Worm (Caenorhabditis elegans) whole organism, L4 larva: ENCODE measurements around the gene D1086.12.

Experiments used
- F44E2.7 ChIP-seq: fragments of 200-800 bp; sonication (Bioruptor generic); IDR thresholded peaks from 2 replicates; pipeline ENCODE4 v2.1.2; 2022; ENCODE audit warnings: missing genetic modification characterization, missing compliant biosample characterization
- F49E8.2 ChIP-seq: sonication (generic microtip); optimal IDR thresholded peaks from 2 replicates; lab custom pipeline; 2016; ENCODE audit warnings: missing compliant biosample characterization, mild to moderate bottlenecking, missing genetic modification characterization, borderline replicate concordance
- Y5F2A.4 ChIP-seq: fragments of 200-800 bp; sonication (Bioruptor generic); optimal IDR thresholded peaks from 2 replicates; lab custom pipeline; 2018; ENCODE audit warnings: mild to moderate bottlenecking, missing genetic modification characterization, missing compliant biosample characterization
- ZK337.2 ChIP-seq: fragments of 200-800 bp; sonication (Bioruptor generic); IDR thresholded peaks from 2 replicates; pipeline ENCODE4 v1.3.6; 2022; ENCODE audit warnings: missing genetic modification reagents, missing genetic modification characterization, missing compliant biosample characterization
- aha-1 ChIP-seq: fragments of 150-350 bp; peaks from one replicate; lab custom pipeline; 2014; ENCODE audit warnings: missing biosample characterization, missing genetic modification characterization
- aly-2 ChIP-seq: sonication (generic microtip); optimal IDR thresholded peaks from 2 replicates; lab custom pipeline; 2018; ENCODE audit warnings: missing biosample characterization, missing genetic modification characterization
- arid-1 ChIP-seq: fragments of 200-800 bp; sonication (Bioruptor generic); conservative IDR thresholded peaks from 2 replicates; pipeline ENCODE4 v1.3.6; 2022; ENCODE audit warnings: missing genetic modification reagents, missing genetic modification characterization, missing compliant biosample characterization
- attf-4 ChIP-seq: sonication (generic microtip); optimal IDR thresholded peaks from 3 replicates; lab custom pipeline; 2017; ENCODE audit warnings: missing biosample characterization, missing genetic modification characterization
- ceh-44 ChIP-seq: fragments of 200-800 bp; sonication (Bioruptor generic); IDR thresholded peaks from 2 replicates; pipeline ENCODE4 v1.3.6; 2022; ENCODE audit warnings: missing genetic modification reagents, missing genetic modification characterization, missing compliant biosample characterization
- ces-1 ChIP-seq: fragments of 150-350 bp; sonication (generic microtip); optimal IDR thresholded peaks from 4 replicates; lab custom pipeline; 2014; ENCODE audit warnings: missing biosample characterization, missing genetic modification reagents, missing genetic modification characterization
- cey-2 ChIP-seq: sonication (generic microtip); optimal IDR thresholded peaks from 3 replicates; lab custom pipeline; 2017; ENCODE audit warnings: missing genetic modification characterization, mild to moderate bottlenecking, missing compliant biosample characterization, antibody characterized with exemption, borderline replicate concordance; ENCODE audit not compliant: insufficient read depth
- daf-12 ChIP-seq: fragments of 150-350 bp; optimal IDR thresholded peaks from 2 replicates; lab custom pipeline; 2014; ENCODE audit warnings: missing biosample characterization, missing genetic modification reagents, missing genetic modification characterization
- duxl-1 ChIP-seq: sonication (generic microtip); optimal IDR thresholded peaks from 2 replicates; lab custom pipeline; 2016; ENCODE audit warnings: mild to moderate bottlenecking, missing genetic modification characterization, moderate library complexity, missing compliant biosample characterization; ENCODE audit not compliant: poor library complexity
- hlh-11 ChIP-seq: fragments of 200-800 bp; sonication (Bioruptor generic); optimal IDR thresholded peaks from 2 replicates; lab custom pipeline; 2018; ENCODE audit warnings: mild to moderate bottlenecking, missing genetic modification characterization, missing compliant biosample characterization
- hlh-30 ChIP-seq: sonication (generic microtip); optimal IDR thresholded peaks from 2 replicates; lab custom pipeline; 2017; ENCODE audit warnings: antibody characterized with exemption, mild to moderate bottlenecking, missing genetic modification characterization, missing compliant biosample characterization; ENCODE audit not compliant: insufficient read depth
- jun-1 ChIP-seq: fragments of 150-350 bp; optimal IDR thresholded peaks from 2 replicates; lab custom pipeline; 2014; ENCODE audit warnings: missing biosample characterization, missing genetic modification reagents, missing genetic modification characterization
- lim-7 ChIP-seq: fragments of 200-800 bp; sonication (Bioruptor generic); IDR thresholded peaks from 2 replicates; pipeline ENCODE4 v1.3.6; 2022; ENCODE audit warnings: missing genetic modification characterization, missing compliant biosample characterization
- lin-1 ChIP-seq: fragments of 200-800 bp; sonication (Bioruptor generic); IDR thresholded peaks from 2 replicates; pipeline ENCODE4 v1.3.6; 2022; ENCODE audit warnings: missing genetic modification reagents, missing genetic modification characterization, missing compliant biosample characterization
- lin-38 ChIP-seq: fragments of 200-800 bp; sonication (Bioruptor generic); IDR thresholded peaks from 2 replicates; pipeline ENCODE4 v1.3.6; 2022; ENCODE audit warnings: missing genetic modification reagents, missing genetic modification characterization, missing compliant biosample characterization
- lir-3 ChIP-seq: sonication (generic microtip); optimal IDR thresholded peaks from 2 replicates; lab custom pipeline; 2016; ENCODE audit warnings: mild to moderate bottlenecking, missing genetic modification characterization, missing compliant biosample characterization
- mep-1 ChIP-seq: fragments of 150-350 bp; sonication (generic microtip); optimal IDR thresholded peaks from 3 replicates; lab custom pipeline; 2014; ENCODE audit warnings: missing biosample characterization, missing genetic modification characterization
- mxl-3 ChIP-seq: fragments of 200-800 bp; sonication (Bioruptor generic); optimal IDR thresholded peaks from 2 replicates; lab custom pipeline; 2018; ENCODE audit warnings: mild to moderate bottlenecking, missing genetic modification characterization, missing compliant biosample characterization
- nhr-10 ChIP-seq: fragments of 150-350 bp; optimal IDR thresholded peaks from 2 replicates; lab custom pipeline; 2014; ENCODE audit warnings: missing biosample characterization, missing genetic modification characterization
- nhr-11 ChIP-seq: fragments of 150-350 bp; optimal IDR thresholded peaks from 2 replicates; lab custom pipeline; 2014; ENCODE audit warnings: missing biosample characterization, missing genetic modification characterization
- nhr-41 ChIP-seq: fragments of 200-800 bp; sonication (Bioruptor generic); IDR thresholded peaks from 2 replicates; pipeline ENCODE4 v1.3.6; 2022; ENCODE audit warnings: missing genetic modification reagents, missing genetic modification characterization, missing compliant biosample characterization
- nhr-48 ChIP-seq: sonication (generic microtip); optimal IDR thresholded peaks from 2 replicates; lab custom pipeline; 2016; ENCODE audit warnings: mild to moderate bottlenecking, missing genetic modification characterization, missing compliant biosample characterization
- rbr-2 ChIP-seq: sonication (generic microtip); optimal IDR thresholded peaks from 2 replicates; lab custom pipeline; 2016; ENCODE audit warnings: missing genotype, missing genetic modification characterization, missing compliant biosample characterization
- sdz-12 ChIP-seq: fragments of 200-800 bp; sonication (Bioruptor generic); optimal IDR thresholded peaks from 2 replicates; lab custom pipeline; 2018; ENCODE audit warnings: mild to moderate bottlenecking, missing genetic modification characterization, missing compliant biosample characterization
- set-16 ChIP-seq: fragments of 200-800 bp; sonication (Bioruptor generic); IDR thresholded peaks from 2 replicates; pipeline ENCODE4 v1.3.6; 2022; ENCODE audit warnings: missing genetic modification reagents, missing genetic modification characterization, missing compliant biosample characterization
- snpc-1.2 ChIP-seq: fragments of 200-800 bp; sonication (Bioruptor generic); IDR thresholded peaks from 2 replicates; pipeline ENCODE4 v1.3.6; 2022; ENCODE audit warnings: missing genetic modification reagents, missing genetic modification characterization, missing compliant biosample characterization
- unc-62 ChIP-seq, 3 experiments: fragments of 150-350 bp in 1 of 3; sonication (generic microtip); optimal IDR thresholded peaks in 2 of 3; peaks in 1 of 3; 1 replicate in 1 of 3; 2 replicates in 2 of 3; lab custom pipeline; 2014 to 2017; ENCODE audit warnings: missing biosample characterization in 3 of 3, missing genetic modification characterization in 3 of 3, missing genetic modification reagents in 3 of 3, missing genotype in 1 of 3
- zag-1 ChIP-seq: fragments of 150-350 bp; optimal IDR thresholded peaks from 2 replicates; lab custom pipeline; 2014; ENCODE audit warnings: missing biosample characterization, missing genetic modification characterization
- zip-2 ChIP-seq: fragments of 150-350 bp; optimal IDR thresholded peaks from 2 replicates; lab custom pipeline; 2014; ENCODE audit warnings: missing biosample characterization, missing genetic modification characterization

D1086.12 gene

ce11 chrV:14143634-14144033, 42.6 kb downstream of the D1086.12 start (continued):
- no peak for TF ChIP-seq nhr-41 (GFP tag; lab: Robert Waterston, UW)
- peak; percentile 40 for TF ChIP-seq aha-1 (tag; lab: Kevin White, UChicago)
- TF ChIP-seq ceh-44 = no peak
- TF ChIP-seq rbr-2 = peak; percentile 47
- TF ChIP-seq hlh-11 (tag; lab: Kevin White, UChicago) = no peak
- peak; percentile 14 for TF ChIP-seq nhr-11
- TF ChIP-seq aly-2 = no peak

ce11 chrV:14145267-14145666, 44.3 kb downstream of the D1086.12 start, which contains the start of gene par-1:
Gene par-1, minus strand, starts transcription at chrV:14145367.
- TF ChIP-seq ZK337.2 (GFP tag; lab: Robert Waterston, UW) = no peak
- TF ChIP-seq aha-1 (tag; lab: Kevin White, UChicago) = peak; percentile 45

ce11 chrV:14146199-14146598, 45.2 kb downstream of the D1086.12 start, which contains the start of gene acs-10:
Gene acs-10, plus strand, starts transcription at chrV:14146499.
- TF ChIP-seq hlh-30 = no peak
- TF ChIP-seq daf-12 (tag; lab: Kevin White, UChicago) = no peak
- TF ChIP-seq arid-1 (GFP tag; lab: Robert Waterston, UW) = no peak
- TF ChIP-seq mxl-3 (GFP tag; lab: Kevin White, UChicago) = no peak
- no peak for TF ChIP-seq nhr-10 (tag; lab: Kevin White, UChicago)
- TF ChIP-seq F44E2.7 = no peak
- TF ChIP-seq zip-2 (tag; lab: Kevin White, UChicago) = no peak
- no peak for TF ChIP-seq lir-3 (tag; lab: Kevin White, UChicago)
- TF ChIP-seq duxl-1 = no peak
- TF ChIP-seq lim-7 (GFP tag; lab: Robert Waterston, UW) = no peak
- no peak for TF ChIP-seq sdz-12 (GFP tag; lab: Kevin White, UChicago)
- TF ChIP-seq nhr-48 (tag; lab: Kevin White, UChicago) = no peak
- TF ChIP-seq jun-1 (tag; lab: Kevin White, UChicago) = no peak
- no peak for TF ChIP-seq zag-1 (tag; lab: Kevin White, UChicago)
- TF ChIP-seq snpc-1.2 (GFP tag; lab: Robert Waterston, UW) = no peak
- TF ChIP-seq ces-1 (GFP tag; lab: Kevin White, UChicago) = no peak
- TF ChIP-seq Y5F2A.4 (GFP tag; lab: Kevin White, UChicago) = no peak
- TF ChIP-seq set-16 (GFP tag; lab: Robert Waterston, UW) = no peak
- TF ChIP-seq, all 104 proteins: peak for 0

ce11 chrV:14147114-14147513, 46.1 kb downstream of the D1086.12 start:
- TF ChIP-seq lin-1 (GFP tag; lab: Robert Waterston, UW) (no peak), ceh-44 (no peak), lin-38 (GFP tag; lab: Robert Waterston, UW) (no peak), set-16 (GFP tag; lab: Robert Waterston, UW) (peak; percentile 67), F49E8.2 (tag; lab: Kevin White, UChicago) (no peak), cey-2 (tag; lab: Kevin White, UChicago) (no peak), attf-4 (tag; lab: Kevin White, UChicago) (no peak)
- TF ChIP-seq, all 104 proteins: peak for 1

- TF ChIP-seq unc-62 (GFP tag; optimal IDR thresholded peaks at IDR 0.05 in 1 of 2; lab: Kevin White, UChicago) = peak in 1 of 2 experiments; percentile 65
- no peak for TF ChIP-seq unc-62 (tag; optimal IDR thresholded peaks at IDR 0.05; lab: Kevin White, UChicago)
- TF ChIP-seq mep-1 = no peak
Observed at ce11 chrV:14149125-14149524, 48.1 kb downstream of the D1086.12 start.
